Fruit fly (Drosophila melanogaster): ENCODE measurements around the gene Osi19.
A peak's percentile ranks its signal among the peaks of the same experiment; 100 is the strongest.

- TF ChIP-seq pan (optimal IDR thresholded peaks at IDR 0.05): no peak
- TF ChIP-seq Myc (optimal IDR thresholded peaks at IDR 0.05): no peak
- TF ChIP-seq dl (GFP tag; optimal IDR thresholded peaks at IDR 0.05; ENCODE audit: insufficient read depth in 1 of 2, partially characterized antibody in 2 of 2): peak in 1 of 2 experiments; percentile 40
These were observed 17.9 kb downstream of the Osi19 start for dm6 chr3R:6352893-6353623.

Data from whole organism, wandering third instar larva.